Worm (Caenorhabditis elegans): ENCODE data around the gene srlf-9.
"Not testable (repeated sequence)": the region's sequence is repeated elsewhere in the genome, so short reads cannot be mapped to it uniquely, and the experiment has no call there.

Gene srlf-9

DNA sequence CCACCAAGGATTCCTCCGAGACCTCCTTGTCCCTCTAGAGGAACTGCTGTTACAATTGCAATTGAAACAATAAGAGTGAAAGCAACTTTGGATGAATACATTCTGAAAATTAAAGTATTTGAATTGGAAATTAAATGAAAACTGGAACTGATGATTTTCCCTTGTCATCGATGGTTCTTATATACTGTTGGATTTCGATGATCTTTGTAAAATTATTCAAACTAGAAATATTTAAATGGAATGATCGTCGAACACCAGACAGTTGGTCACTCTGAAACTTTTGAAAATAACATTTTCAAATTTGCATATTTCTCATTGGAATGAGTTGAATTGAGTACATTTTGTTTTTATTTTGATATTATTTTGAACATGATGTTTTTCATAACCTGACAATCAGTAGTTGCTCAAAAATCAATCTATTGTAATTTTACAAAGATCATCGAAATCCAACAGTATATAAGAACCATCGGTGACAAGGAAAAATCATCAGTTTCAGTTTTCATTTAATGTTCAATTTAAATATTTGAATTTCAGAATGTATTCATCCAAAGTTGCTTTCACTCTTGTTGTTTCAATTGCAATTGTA lies at the start of gene srlf-9, which contains the start of gene srlf-10:
Gene srlf-9, minus strand, starts transcription at position 101 of the 586 bp plus-strand sequence.
Gene srlf-10, plus strand, starts transcription at position 536 of the 586 bp plus-strand sequence.
- TF ChIP-seq nhr-21 (tag; optimal IDR thresholded peaks at IDR 0.05); ZK546.5 (tag; optimal IDR thresholded peaks at IDR 0.05); unc-62 (GFP tag; optimal IDR thresholded peaks at IDR 0.05): not testable (repeated sequence)

DNA sequence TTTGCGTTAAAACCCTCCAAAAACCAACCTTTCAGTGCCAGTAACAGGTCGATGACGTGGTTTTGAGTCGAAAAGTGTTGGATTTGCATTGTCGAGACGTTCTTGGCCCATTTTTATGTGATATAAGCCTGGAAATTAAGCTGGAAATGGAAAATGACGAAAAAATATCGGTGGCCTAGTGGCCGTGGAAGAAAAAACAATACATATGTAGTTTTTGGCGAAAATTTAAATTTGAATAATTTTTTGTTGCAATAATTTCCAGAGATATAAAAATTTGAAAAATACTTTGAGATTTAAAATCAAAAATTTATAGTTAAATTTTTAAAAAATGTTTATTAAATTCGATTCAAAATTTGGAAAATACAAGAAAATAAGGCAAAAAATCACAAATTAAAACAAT lies 37.8 kb upstream of the srlf-9 start, which contains the start of gene ciao-2B:
Gene ciao-2B, minus strand, starts transcription at position 130 of the 400 bp plus-strand sequence.
- no peak for TF ChIP-seq mab-5 (tag; optimal IDR thresholded peaks at IDR 0.05)
- TF ChIP-seq mdl-1 (tag; optimal IDR thresholded peaks at IDR 0.05): no peak
- no peak for TF ChIP-seq sem-4 (tag; optimal IDR thresholded peaks at IDR 0.05)
- TF ChIP-seq dmd-4 (tag; optimal IDR thresholded peaks at IDR 0.05): no peak
- TF ChIP-seq crh-2 (tag; optimal IDR thresholded peaks at IDR 0.05): peak; percentile 15
- no peak for TF ChIP-seq sma-3 (GFP tag; optimal IDR thresholded peaks at IDR 0.05)
- peak in 1 of 2 experiments; percentile 64 for TF ChIP-seq lsy-2 (tag; optimal IDR thresholded peaks at IDR 0.05)
- TF ChIP-seq C34F6.9 (tag; optimal IDR thresholded peaks at IDR 0.05): peak; percentile 54
- TF ChIP-seq elt-1 (tag; optimal IDR thresholded peaks at IDR 0.05): no peak
- TF ChIP-seq elt-3 (tag; optimal IDR thresholded peaks at IDR 0.05): no peak
- TF ChIP-seq ZK546.5 (tag; optimal IDR thresholded peaks at IDR 0.05): no peak
- no peak for TF ChIP-seq nhr-237 (tag; optimal IDR thresholded peaks at IDR 0.05)
- TF ChIP-seq ama-1 (optimal IDR thresholded peaks at IDR 0.05): no peak
- TF ChIP-seq alr-1 (tag; optimal IDR thresholded peaks at IDR 0.05): no peak
- TF ChIP-seq nhr-10 (tag; optimal IDR thresholded peaks at IDR 0.05): no peak
- TF ChIP-seq ztf-1 (GFP tag; conservative IDR thresholded peaks at IDR 0.05): no peak
- TF ChIP-seq lin-11 (tag; optimal IDR thresholded peaks at IDR 0.05): no peak
- no peak for TF ChIP-seq R02D3.7 (tag; optimal IDR thresholded peaks at IDR 0.05)
- TF ChIP-seq gmeb-1 (tag; optimal IDR thresholded peaks at IDR 0.05): peak; percentile 90
- TF ChIP-seq skn-1 (tag; optimal IDR thresholded peaks at IDR 0.05): no peak
- no peak for TF ChIP-seq nhr-11 (tag; optimal IDR thresholded peaks at IDR 0.05)
- TF ChIP-seq Y55F3AM.14 (GFP tag; optimal IDR thresholded peaks at IDR 0.05): no peak
- no peak for TF ChIP-seq zag-1 (tag; optimal IDR thresholded peaks at IDR 0.05)
- TF ChIP-seq fos-1 (tag; optimal IDR thresholded peaks at IDR 0.05): no peak
- no peak for TF ChIP-seq nhr-12 (tag; optimal IDR thresholded peaks at IDR 0.05)
- peak; percentile 37 for TF ChIP-seq lin-13 (GFP tag; optimal IDR thresholded peaks at IDR 0.05)
- no peak for TF ChIP-seq ceh-82 (tag; optimal IDR thresholded peaks at IDR 0.05)
- TF ChIP-seq snpc-4 (tag; optimal IDR thresholded peaks at IDR 0.05): no peak
- TF ChIP-seq egl-27 (tag; optimal IDR thresholded peaks at IDR 0.05): no peak
- TF ChIP-seq ztf-4 (tag; optimal IDR thresholded peaks at IDR 0.05): no peak
- peak; percentile 6 for TF ChIP-seq nhr-25 (tag; optimal IDR thresholded peaks at IDR 0.05)
- no peak for TF ChIP-seq nhr-23 (tag; optimal IDR thresholded peaks at IDR 0.05)
- peak; percentile 63 for TF ChIP-seq unc-55 (GFP tag; optimal IDR thresholded peaks at IDR 0.05)
- no peak for TF ChIP-seq F13H6.1 (tag; optimal IDR thresholded peaks at IDR 0.05)
- no peak for TF ChIP-seq unc-39 (tag; optimal IDR thresholded peaks at IDR 0.05)
- TF ChIP-seq nhr-129 (tag; optimal IDR thresholded peaks at IDR 0.05): no peak
- TF ChIP-seq lin-39 (tag; optimal IDR thresholded peaks at IDR 0.05): no peak

DNA sequence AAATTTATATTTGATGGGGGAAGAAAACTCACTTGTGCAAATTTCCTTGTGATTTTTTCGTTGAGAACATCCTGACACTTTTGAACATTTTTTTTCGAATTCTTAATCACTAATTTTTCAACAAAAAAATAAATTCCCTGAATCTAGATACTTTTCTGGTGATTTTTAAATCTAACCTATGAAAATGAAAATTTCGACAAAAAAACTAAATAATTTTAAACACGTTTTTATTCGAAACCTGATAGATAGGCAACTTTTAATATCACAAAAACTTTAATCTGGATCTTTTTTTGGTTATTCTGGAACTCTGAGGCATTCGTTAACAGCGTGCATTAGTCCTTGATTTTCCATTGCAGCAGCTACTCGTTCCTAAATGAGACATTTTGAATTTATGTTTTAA lies 35.3 kb upstream of the srlf-9 start, which contains the start of gene F45G2.9:
Gene F45G2.9, minus strand, starts transcription at position 101 of the 400 bp plus-strand sequence.
- TF ChIP-seq nhr-10 (tag; optimal IDR thresholded peaks at IDR 0.05) (no peak), aly-2 (tag; optimal IDR thresholded peaks at IDR 0.05) (no peak), mab-5 (tag; optimal IDR thresholded peaks at IDR 0.05) (no peak), egl-27 (tag; optimal IDR thresholded peaks at IDR 0.05) (no peak), ztf-11 (tag; optimal IDR thresholded peaks at IDR 0.05) (no peak), ztf-1 (GFP tag; conservative IDR thresholded peaks at IDR 0.05) (no peak), alr-1 (tag; optimal IDR thresholded peaks at IDR 0.05) (no peak), crh-2 (tag; optimal IDR thresholded peaks at IDR 0.05) (no peak), mbf-1 (tag; optimal IDR thresholded peaks at IDR 0.05) (no peak), elt-1 (tag; optimal IDR thresholded peaks at IDR 0.05) (no peak), R02D3.7 (tag; optimal IDR thresholded peaks at IDR 0.05) (no peak), unc-39 (tag; optimal IDR thresholded peaks at IDR 0.05) (no peak), ZK546.5 (tag; optimal IDR thresholded peaks at IDR 0.05) (no peak), ama-1 (optimal IDR thresholded peaks at IDR 0.05) (no peak), F13H6.1 (tag; optimal IDR thresholded peaks at IDR 0.05) (no peak)

Measured in whole organism, L2 larva.